Worm (Caenorhabditis elegans) whole organism, L4 larva: ENCODE measurements around the gene ZC262.13.

Experiments
- D1046.2 ChIP-seq: fragments of 200-800 bp; sonication (Bioruptor generic); IDR thresholded peaks from 2 replicates; pipeline ENCODE4 v1.3.6; 2022; ENCODE audit warnings: missing genetic modification characterization, missing compliant biosample characterization
- F10B5.3 ChIP-seq: sonication (generic microtip); optimal IDR thresholded peaks from 2 replicates; lab custom pipeline; 2016; ENCODE audit warnings: mild to moderate bottlenecking, missing genetic modification characterization, missing compliant biosample characterization
- F49E8.2 ChIP-seq: sonication (generic microtip); optimal IDR thresholded peaks from 2 replicates; lab custom pipeline; 2016; ENCODE audit warnings: missing compliant biosample characterization, mild to moderate bottlenecking, missing genetic modification characterization, borderline replicate concordance
- T20F7.1 ChIP-seq: fragments of 200-800 bp; sonication (Bioruptor generic); optimal IDR thresholded peaks from 2 replicates; lab custom pipeline; 2018; ENCODE audit warnings: mild to moderate bottlenecking, missing genetic modification characterization, missing compliant biosample characterization
- T26A8.4 ChIP-seq: fragments of 200-800 bp; sonication (Bioruptor generic); IDR thresholded peaks from 2 replicates; pipeline ENCODE4 v1.3.6; 2022; ENCODE audit warnings: missing genetic modification characterization, missing compliant biosample characterization
- Y105C5A.15 ChIP-seq: fragments of 200-800 bp; sonication (Bioruptor generic); IDR thresholded peaks from 2 replicates; pipeline ENCODE4 v1.3.6; 2022; ENCODE audit warnings: missing genetic modification characterization, missing compliant biosample characterization
- Y5F2A.4 ChIP-seq: fragments of 200-800 bp; sonication (Bioruptor generic); optimal IDR thresholded peaks from 2 replicates; lab custom pipeline; 2018; ENCODE audit warnings: mild to moderate bottlenecking, missing genetic modification characterization, missing compliant biosample characterization
- ama-1 ChIP-seq: fragments of 150-350 bp; optimal IDR thresholded peaks from 2 replicates; lab custom pipeline; 2014; ENCODE audit warnings: inconsistent platforms, mixed read lengths
- arid-1 ChIP-seq: fragments of 200-800 bp; sonication (Bioruptor generic); conservative IDR thresholded peaks from 2 replicates; pipeline ENCODE4 v1.3.6; 2022; ENCODE audit warnings: missing genetic modification reagents, missing genetic modification characterization, missing compliant biosample characterization
- ceh-20 ChIP-seq: fragments of 200-800 bp; sonication (Bioruptor generic); IDR thresholded peaks from 2 replicates; pipeline ENCODE4 v1.3.6; 2022; ENCODE audit warnings: missing genetic modification reagents, missing genetic modification characterization, missing compliant biosample characterization
- ceh-44 ChIP-seq: fragments of 200-800 bp; sonication (Bioruptor generic); IDR thresholded peaks from 2 replicates; pipeline ENCODE4 v1.3.6; 2022; ENCODE audit warnings: missing genetic modification reagents, missing genetic modification characterization, missing compliant biosample characterization
- ceh-82 ChIP-seq: sonication (generic microtip); optimal IDR thresholded peaks from 2 replicates; lab custom pipeline; 2017; ENCODE audit warnings: missing biosample characterization, missing genetic modification characterization
- cey-2 ChIP-seq: sonication (generic microtip); optimal IDR thresholded peaks from 3 replicates; lab custom pipeline; 2017; ENCODE audit warnings: missing genetic modification characterization, mild to moderate bottlenecking, missing compliant biosample characterization, antibody characterized with exemption, borderline replicate concordance; ENCODE audit not compliant: insufficient read depth
- daf-8 ChIP-seq: fragments of 200-800 bp; sonication (Bioruptor generic); IDR thresholded peaks from 2 replicates; pipeline ENCODE4 v1.3.6; 2022; ENCODE audit warnings: missing genetic modification characterization, missing compliant biosample characterization
- dmd-6 ChIP-seq: fragments of 200-800 bp; sonication (Bioruptor generic); IDR thresholded peaks from 2 replicates; pipeline ENCODE4 v1.3.6; 2022; ENCODE audit warnings: missing genetic modification reagents, missing genetic modification characterization, missing compliant biosample characterization
- duxl-1 ChIP-seq: sonication (generic microtip); optimal IDR thresholded peaks from 2 replicates; lab custom pipeline; 2016; ENCODE audit warnings: mild to moderate bottlenecking, missing genetic modification characterization, moderate library complexity, missing compliant biosample characterization; ENCODE audit not compliant: poor library complexity
- dve-1 ChIP-seq: sonication (generic microtip); optimal IDR thresholded peaks from 2 replicates; lab custom pipeline; 2017; ENCODE audit warnings: antibody characterized with exemption, mild to moderate bottlenecking, missing genetic modification characterization, missing compliant biosample characterization; ENCODE audit not compliant: insufficient read depth
- egl-27 ChIP-seq: sonication (generic microtip); optimal IDR thresholded peaks from 3 replicates; lab custom pipeline; 2017; ENCODE audit warnings: missing biosample characterization, missing genetic modification reagents, missing genetic modification characterization
- egl-43 ChIP-seq: fragments of 200-800 bp; sonication (Bioruptor generic); IDR thresholded peaks from 2 replicates; pipeline ENCODE4 v1.3.6; 2022; ENCODE audit warnings: missing genetic modification reagents, missing genetic modification characterization, missing compliant biosample characterization
- fkh-10 ChIP-seq: fragments of 150-350 bp; optimal IDR thresholded peaks from 2 replicates; lab custom pipeline; 2014; ENCODE audit warnings: missing biosample characterization, missing genetic modification reagents, missing genetic modification characterization
- fos-1 ChIP-seq: fragments of 150-350 bp; optimal IDR thresholded peaks from 2 replicates; lab custom pipeline; 2014; ENCODE audit warnings: missing biosample characterization, missing genetic modification characterization
- hif-1 ChIP-seq, 2 experiments: sonication (generic microtip); optimal IDR thresholded peaks; 2 replicates each; lab custom pipeline; 2016 to 2017; ENCODE audit warnings: missing compliant biosample characterization in 2 of 2, missing genetic modification characterization in 2 of 2, missing genetic modification reagents in 2 of 2, missing genotype in 2 of 2, mild to moderate bottlenecking in 1 of 2
- lin-38 ChIP-seq: fragments of 200-800 bp; sonication (Bioruptor generic); IDR thresholded peaks from 2 replicates; pipeline ENCODE4 v1.3.6; 2022; ENCODE audit warnings: missing genetic modification reagents, missing genetic modification characterization, missing compliant biosample characterization
- lir-3 ChIP-seq: sonication (generic microtip); optimal IDR thresholded peaks from 2 replicates; lab custom pipeline; 2016; ENCODE audit warnings: mild to moderate bottlenecking, missing genetic modification characterization, missing compliant biosample characterization
- lsy-2 ChIP-seq, 2 experiments: fragments of 150-350 bp in 1 of 2; sonication (generic microtip) in 1 of 2; optimal IDR thresholded peaks; 2 replicates each; lab custom pipeline; 2014 to 2017; ENCODE audit warnings: missing biosample characterization in 2 of 2, missing genetic modification characterization in 2 of 2
- madf-9 ChIP-seq: fragments of 200-800 bp; sonication (Bioruptor generic); conservative IDR thresholded peaks from 2 replicates; pipeline ENCODE4 v1.3.6; 2022; ENCODE audit warnings: missing genetic modification reagents, missing genetic modification characterization, missing compliant biosample characterization
- mxl-2 ChIP-seq: fragments of 200-800 bp; sonication (Bioruptor generic); conservative IDR thresholded peaks from 2 replicates; pipeline ENCODE4 v1.3.6; 2022; ENCODE audit warnings: missing genetic modification reagents, missing genetic modification characterization, missing compliant biosample characterization
- nhr-10 ChIP-seq: fragments of 150-350 bp; optimal IDR thresholded peaks from 2 replicates; lab custom pipeline; 2014; ENCODE audit warnings: missing biosample characterization, missing genetic modification characterization
- nhr-102 ChIP-seq: sonication (generic microtip); optimal IDR thresholded peaks from 2 replicates; lab custom pipeline; 2016; ENCODE audit warnings: mild to moderate bottlenecking, missing genetic modification characterization, moderate library complexity, missing compliant biosample characterization
- nhr-25 ChIP-seq: sonication (generic microtip); optimal IDR thresholded peaks from 2 replicates; lab custom pipeline; 2017; ENCODE audit warnings: missing genetic modification characterization, mild to moderate bottlenecking, missing compliant biosample characterization, antibody characterized with exemption, moderate library complexity, borderline replicate concordance; ENCODE audit not compliant: insufficient read depth
- nhr-41 ChIP-seq: fragments of 200-800 bp; sonication (Bioruptor generic); IDR thresholded peaks from 2 replicates; pipeline ENCODE4 v1.3.6; 2022; ENCODE audit warnings: missing genetic modification reagents, missing genetic modification characterization, missing compliant biosample characterization
- nhr-77 ChIP-seq: fragments of 150-350 bp; optimal IDR thresholded peaks from 2 replicates; lab custom pipeline; 2014; ENCODE audit warnings: missing biosample characterization, missing genetic modification characterization
- php-3 ChIP-seq: fragments of 200-800 bp; sonication (Bioruptor generic); IDR thresholded peaks from 2 replicates; pipeline ENCODE4 v1.3.6; 2022; ENCODE audit warnings: missing genetic modification reagents, missing genetic modification characterization, missing compliant biosample characterization
- pqm-1 ChIP-seq: sonication (generic microtip); optimal IDR thresholded peaks from 2 replicates; lab custom pipeline; 2017; ENCODE audit warnings: missing biosample characterization, missing genetic modification characterization
- rbr-2 ChIP-seq: sonication (generic microtip); optimal IDR thresholded peaks from 2 replicates; lab custom pipeline; 2016; ENCODE audit warnings: missing genotype, missing genetic modification characterization, missing compliant biosample characterization
- skn-1 ChIP-seq: fragments of 150-350 bp; optimal IDR thresholded peaks from 2 replicates; lab custom pipeline; 2014; ENCODE audit warnings: missing biosample characterization, missing genetic modification characterization
- snpc-1.2 ChIP-seq: fragments of 200-800 bp; sonication (Bioruptor generic); IDR thresholded peaks from 2 replicates; pipeline ENCODE4 v1.3.6; 2022; ENCODE audit warnings: missing genetic modification reagents, missing genetic modification characterization, missing compliant biosample characterization
- spr-1 ChIP-seq: sonication (generic microtip); optimal IDR thresholded peaks from 2 replicates; lab custom pipeline; 2016; ENCODE audit warnings: mild to moderate bottlenecking, missing genetic modification characterization, missing compliant biosample characterization
- spr-3 ChIP-seq: fragments of 200-800 bp; sonication (Bioruptor generic); optimal IDR thresholded peaks from 2 replicates; lab custom pipeline; 2018; ENCODE audit warnings: mild to moderate bottlenecking, missing genetic modification characterization, missing compliant biosample characterization
- tag-97 ChIP-seq: fragments of 200-800 bp; sonication (Bioruptor generic); IDR thresholded peaks from 2 replicates; pipeline ENCODE4 v1.3.6; 2022; ENCODE audit warnings: missing genetic modification characterization, missing compliant biosample characterization
- unc-130 ChIP-seq: sonication (generic microtip); optimal IDR thresholded peaks from 2 replicates; lab custom pipeline; 2016; ENCODE audit warnings: missing genetic modification reagents, missing genetic modification characterization, missing compliant biosample characterization
- unc-39 ChIP-seq: sonication (generic microtip); optimal IDR thresholded peaks from 2 replicates; lab custom pipeline; 2017; ENCODE audit warnings: missing biosample characterization, missing genetic modification characterization
- unc-62 ChIP-seq, 3 experiments: fragments of 150-350 bp in 1 of 3; sonication (generic microtip); optimal IDR thresholded peaks in 2 of 3; peaks in 1 of 3; 1 replicate in 1 of 3; 2 replicates in 2 of 3; lab custom pipeline; 2014 to 2017; ENCODE audit warnings: missing biosample characterization in 3 of 3, missing genetic modification characterization in 3 of 3, missing genetic modification reagents in 3 of 3, missing genotype in 1 of 3
- zfp-2 ChIP-seq: sonication (generic microtip); optimal IDR thresholded peaks from 2 replicates; lab custom pipeline; 2016; ENCODE audit warnings: mild to moderate bottlenecking, missing genetic modification characterization, missing compliant biosample characterization
- zip-11 ChIP-seq: fragments of 200-800 bp; sonication (Bioruptor generic); IDR thresholded peaks from 2 replicates; pipeline ENCODE4 v1.3.6; 2022; ENCODE audit warnings: missing genetic modification characterization, missing compliant biosample characterization
- zip-2 ChIP-seq: fragments of 150-350 bp; optimal IDR thresholded peaks from 2 replicates; lab custom pipeline; 2014; ENCODE audit warnings: missing biosample characterization, missing genetic modification characterization
- ztf-11 ChIP-seq: fragments of 150-350 bp; optimal IDR thresholded peaks from 2 replicates; lab custom pipeline; 2014; ENCODE audit warnings: missing biosample characterization, missing genetic modification characterization
- ztf-7 ChIP-seq: fragments of 150-350 bp; optimal IDR thresholded peaks from 2 replicates; lab custom pipeline; 2014; ENCODE audit warnings: missing biosample characterization, missing genetic modification characterization

The ZC262.13 gene

DNA sequence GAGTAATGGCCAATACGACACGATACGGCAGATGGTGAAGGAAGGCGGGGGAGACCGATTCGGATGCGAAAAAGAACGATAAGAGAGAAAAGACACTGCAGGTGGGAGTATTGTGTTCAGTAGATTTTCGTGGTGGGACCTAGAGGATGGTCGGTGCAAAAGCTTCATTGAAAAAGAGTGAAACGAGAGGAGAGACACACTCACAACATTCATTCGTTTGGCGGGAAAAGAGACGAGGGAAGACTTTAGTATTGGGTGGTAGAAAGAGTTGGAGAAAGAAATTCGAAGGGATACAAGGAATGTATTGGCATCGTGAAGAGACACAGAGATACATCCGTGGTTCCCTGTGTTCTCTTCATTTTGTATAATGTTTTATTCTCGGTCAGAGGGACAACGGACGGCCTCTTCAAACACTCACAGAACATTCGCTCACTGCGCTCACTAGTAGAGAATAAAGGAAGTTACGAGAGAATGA, 30.4 kb downstream of the ZC262.13 start (continued):
- TF ChIP-seq fos-1, result no peak
- TF ChIP-seq ztf-7 (tag; lab: Kevin White, UChicago), result peak; percentile 50
- no peak for TF ChIP-seq nhr-41 (GFP tag; lab: Robert Waterston, UW)
- no peak for TF ChIP-seq unc-39 (tag; lab: Kevin White, UChicago)
- TF ChIP-seq daf-8 (GFP tag; lab: Robert Waterston, UW), result no peak
- TF ChIP-seq php-3 (GFP tag; lab: Robert Waterston, UW), result no peak
- TF ChIP-seq spr-3 (GFP tag; lab: Kevin White, UChicago), result no peak

DNA sequence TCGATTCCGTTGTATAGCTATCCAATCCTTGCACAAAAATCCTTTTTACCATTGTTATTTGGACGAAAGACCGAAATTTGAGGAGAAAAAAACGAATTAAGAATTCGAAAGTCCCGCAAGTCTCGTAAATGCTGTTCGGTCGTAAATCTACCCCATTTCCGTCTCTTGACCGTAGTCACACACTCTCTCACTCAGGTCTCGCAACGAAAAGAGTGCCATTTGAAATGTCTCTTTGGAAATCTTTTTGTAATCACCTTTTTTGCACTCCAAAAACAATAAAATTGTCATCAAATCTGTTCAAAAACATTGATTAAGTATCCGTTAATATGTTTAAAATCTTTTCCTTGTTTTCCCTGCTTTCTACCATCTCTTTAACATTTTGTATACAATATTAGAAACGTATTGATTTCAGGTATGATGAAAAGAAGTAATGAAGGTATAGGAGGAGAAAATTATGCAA, 32.2 kb downstream of the ZC262.13 start, which contains the start of the genes R05D3.8 and rfp-1:
Gene R05D3.8 (minus strand): TSS at position 115 of the 460 bp plus-strand sequence.
Gene rfp-1 (plus strand): TSS at position 410 of the 460 bp plus-strand sequence.
- peak; percentile 91 for TF ChIP-seq nhr-77 (tag; lab: Kevin White, UChicago)
- TF ChIP-seq pqm-1 (tag; lab: Kevin White, UChicago), result peak; percentile 3
- no peak for TF ChIP-seq spr-1 (tag; lab: Kevin White, UChicago)
- peak in 1 of 2 experiments; percentile 54 for TF ChIP-seq hif-1 (tag; optimal IDR thresholded peaks at IDR 0.05; lab: Kevin White, UChicago)
- peak; percentile 45; the same call in 1 of the 2 replicates for TF ChIP-seq T26A8.4
- no peak for TF ChIP-seq egl-27
- no peak for TF ChIP-seq ceh-44 (GFP tag; lab: Robert Waterston, UW)
- TF ChIP-seq unc-62 (GFP tag; optimal IDR thresholded peaks at IDR 0.05 in 1 of 2; lab: Kevin White, UChicago), result peak in 1 of 2 experiments; percentile 99
- TF ChIP-seq unc-62 (tag; optimal IDR thresholded peaks at IDR 0.05; lab: Kevin White, UChicago), result no peak
- TF ChIP-seq lsy-2 (tag; optimal IDR thresholded peaks at IDR 0.05; lab: Kevin White, UChicago), result peak; percentile 97 to 99
- no peak; the same call in 1 of the 2 replicates for TF ChIP-seq ceh-20
- TF ChIP-seq cey-2 (tag; lab: Kevin White, UChicago), result no peak
- no peak for TF ChIP-seq Y105C5A.15 (GFP tag; lab: Robert Waterston, UW)
- TF ChIP-seq F10B5.3 (tag; lab: Kevin White, UChicago), result no peak
- TF ChIP-seq zfp-2, result no peak
- TF ChIP-seq arid-1 (GFP tag; lab: Robert Waterston, UW), result peak; percentile 67; the same call in 1 of the 2 replicates
- no peak for TF ChIP-seq madf-9
- peak; percentile 43 for TF ChIP-seq rbr-2 (tag; lab: Kevin White, UChicago)
- TF ChIP-seq ztf-7 (tag; lab: Kevin White, UChicago), result no peak
- no peak for TF ChIP-seq F49E8.2 (tag; lab: Kevin White, UChicago)
- TF ChIP-seq zip-2 (tag; lab: Kevin White, UChicago), result no peak
- TF ChIP-seq skn-1 (tag; lab: Kevin White, UChicago), result no peak
- TF ChIP-seq nhr-10 (tag; lab: Kevin White, UChicago), result no peak
- TF ChIP-seq ceh-82 (tag; lab: Kevin White, UChicago), result no peak
- TF ChIP-seq daf-8 (GFP tag; lab: Robert Waterston, UW), result no peak
- no peak for TF ChIP-seq nhr-102 (tag; lab: Kevin White, UChicago)
- TF ChIP-seq Y5F2A.4 (GFP tag; lab: Kevin White, UChicago), result no peak
- no peak for TF ChIP-seq unc-39 (tag; lab: Kevin White, UChicago)
- TF ChIP-seq tag-97 (GFP tag; lab: Robert Waterston, UW), result no peak
- TF ChIP-seq duxl-1 (tag; lab: Kevin White, UChicago), result peak; percentile 6
- peak; percentile 40 for TF ChIP-seq dmd-6 (GFP tag; lab: Robert Waterston, UW)
- TF ChIP-seq D1046.2 (GFP tag; lab: Robert Waterston, UW), result no peak
- peak; percentile 76 for TF ChIP-seq nhr-25
- peak; percentile 65 for TF ChIP-seq lin-38 (GFP tag; lab: Robert Waterston, UW)
- TF ChIP-seq ztf-11 (tag; lab: Kevin White, UChicago), result no peak
- TF ChIP-seq egl-43 (GFP tag; lab: Robert Waterston, UW), result no peak
- no peak for TF ChIP-seq lir-3 (tag; lab: Kevin White, UChicago)
- peak; percentile 36 for TF ChIP-seq fkh-10 (GFP tag; lab: Kevin White, UChicago)
- no peak for TF ChIP-seq ama-1 (lab: Kevin White, UChicago)
- no peak for TF ChIP-seq snpc-1.2 (GFP tag; lab: Robert Waterston, UW)
- TF ChIP-seq dve-1 (tag; lab: Kevin White, UChicago), result peak; percentile 90
- peak; percentile 73 for TF ChIP-seq T20F7.1
- peak; percentile 74 for TF ChIP-seq unc-130 (GFP tag; lab: Kevin White, UChicago)
- no peak for TF ChIP-seq mxl-2 (GFP tag; lab: Robert Waterston, UW)
- TF ChIP-seq zip-11 (GFP tag; lab: Robert Waterston, UW), result no peak
